Fruit fly (Drosophila melanogaster): Measurements from ENCODE around the gene dome.

Gene dome

dm6 chrX:19694792-19695558 is 11.7 kb upstream of the dome start, which contains the start of gene CG14229 (continued):
- peak; percentile 28 for TF ChIP-seq esn (GFP tag; optimal IDR thresholded peaks at IDR 0.05)
- peak; percentile 27 for TF ChIP-seq CG8632 (GFP tag; optimal IDR thresholded peaks at IDR 0.05)

- peak; percentile 69 for TF ChIP-seq CG8319 (GFP tag; optimal IDR thresholded peaks at IDR 0.05)
- TF ChIP-seq Hr39 (GFP tag; optimal IDR thresholded peaks at IDR 0.05): peak; percentile 82
- TF ChIP-seq topi (GFP tag; optimal IDR thresholded peaks at IDR 0.05): peak; percentile 90
- TF ChIP-seq fkh (GFP tag; optimal IDR thresholded peaks at IDR 0.05): no peak
- peak; percentile 83 for TF ChIP-seq CG6854 (GFP tag; optimal IDR thresholded peaks at IDR 0.05)
- TF ChIP-seq net (GFP tag; optimal IDR thresholded peaks at IDR 0.05): peak; percentile 91
- TF ChIP-seq CG6163 (GFP tag; IDR thresholded peaks at IDR 0.05): peak; percentile 91
- peak; percentile 79 for TF ChIP-seq dac (GFP tag; optimal IDR thresholded peaks at IDR 0.05)
- peak; percentile 62 for TF ChIP-seq CG11902 (GFP tag; optimal IDR thresholded peaks at IDR 0.05)
- TF ChIP-seq CG8632 (GFP tag; optimal IDR thresholded peaks at IDR 0.05): peak; percentile 80
- TF ChIP-seq CG32006 (GFP tag; optimal IDR thresholded peaks at IDR 0.05): peak; percentile 89
- peak; percentile 92 for TF ChIP-seq CG7368 (GFP tag; optimal IDR thresholded peaks at IDR 0.05)
- TF ChIP-seq CG6792 (GFP tag; optimal IDR thresholded peaks at IDR 0.05): peak; percentile 87
- TF ChIP-seq CG6276 (GFP tag; optimal IDR thresholded peaks at IDR 0.05): no peak
- peak; percentile 78 for TF ChIP-seq dsx (GFP tag; optimal IDR thresholded peaks at IDR 0.05; ENCODE audit: poor library complexity, severe bottlenecking)
- peak; percentile 88 for TF ChIP-seq esn (GFP tag; optimal IDR thresholded peaks at IDR 0.05)
- TF ChIP-seq fd59A (GFP tag; optimal IDR thresholded peaks at IDR 0.05): peak; percentile 70
- peak; percentile 84 for TF ChIP-seq Lpt (GFP tag; optimal IDR thresholded peaks at IDR 0.05)
- peak; percentile 23 for TF ChIP-seq pdm3 (GFP tag; optimal IDR thresholded peaks at IDR 0.05)
- TF ChIP-seq Eip75B (GFP tag; optimal IDR thresholded peaks at IDR 0.05): peak; percentile 83
- peak; percentile 78 for TF ChIP-seq CG34406 (GFP tag; optimal IDR thresholded peaks at IDR 0.05)
- TF ChIP-seq ss (GFP tag; optimal IDR thresholded peaks at IDR 0.05): peak; percentile 81 to 85
- TF ChIP-seq CG15336 (GFP tag; IDR thresholded peaks at IDR 0.05): peak; percentile 91
- peak; percentile 87 for TF ChIP-seq CG3919 (GFP tag; optimal IDR thresholded peaks at IDR 0.05)
- TF ChIP-seq CG6808 (GFP tag; optimal IDR thresholded peaks at IDR 0.05): peak; percentile 84
- TF ChIP-seq Met (GFP tag; optimal IDR thresholded peaks at IDR 0.05): peak; percentile 18
- peak in 1 of 2 experiments; percentile 72 for TF ChIP-seq salr (GFP tag; optimal IDR thresholded peaks at IDR 0.05)
- peak; percentile 80 for TF ChIP-seq CG16779 (tag; optimal IDR thresholded peaks at IDR 0.05)
- TF ChIP-seq CG10669 (GFP tag; optimal IDR thresholded peaks at IDR 0.05): peak; percentile 82
- peak; percentile 59 for TF ChIP-seq CG11762 (GFP tag; optimal IDR thresholded peaks at IDR 0.05; ENCODE audit: insufficient read depth)
- TF ChIP-seq Hr38 (GFP tag; optimal IDR thresholded peaks at IDR 0.05): no peak
- peak; percentile 84 for TF ChIP-seq CG1621 (tag; optimal IDR thresholded peaks at IDR 0.05)
- TF ChIP-seq Ets21C (GFP tag; optimal IDR thresholded peaks at IDR 0.05): peak; percentile 76
- peak; percentile 92 for TF ChIP-seq eg (GFP tag; IDR thresholded peaks at IDR 0.05)
- peak; percentile 94 for TF ChIP-seq Eip78C (GFP tag)
- peak; percentile 81 for TF ChIP-seq Sox102F (GFP tag; optimal IDR thresholded peaks at IDR 0.05)
- TF ChIP-seq CG11294 (GFP tag; IDR thresholded peaks at IDR 0.05): peak; percentile 72
- TF ChIP-seq OdsH (GFP tag; optimal IDR thresholded peaks at IDR 0.05): peak; percentile 84
- TF ChIP-seq spab (GFP tag; optimal IDR thresholded peaks at IDR 0.05): peak; percentile 65
- peak; percentile 80 for TF ChIP-seq Smox (GFP tag; optimal IDR thresholded peaks at IDR 0.05)
- TF ChIP-seq vri (GFP tag; optimal IDR thresholded peaks at IDR 0.05): no peak
- peak; percentile 82 for TF ChIP-seq Ets96B (tag; optimal IDR thresholded peaks at IDR 0.05)
- TF ChIP-seq Gug (GFP tag; IDR thresholded peaks at IDR 0.05): peak; percentile 80
- peak; percentile 86 for TF ChIP-seq acj6 (GFP tag; optimal IDR thresholded peaks at IDR 0.05)
- TF ChIP-seq achi (GFP tag; optimal IDR thresholded peaks at IDR 0.05): peak; percentile 83
- TF ChIP-seq Sox15 (GFP tag; optimal IDR thresholded peaks at IDR 0.05): peak; percentile 73
These were observed 9.8 kb upstream of the dome start, which contains the start of gene Mer for dm6 chrX:19692951-19693698. Gene Mer (minus strand): TSS chrX:19693500.
